Worm (Caenorhabditis elegans) whole organism, L3 larva: Measurements from ENCODE around the gene unc-47.

Source experiments
- R02D3.7 ChIP-seq: fragments of 150-350 bp; optimal IDR thresholded peaks from 2 replicates; lab custom pipeline; 2014; ENCODE audit warnings: missing biosample characterization, missing genetic modification characterization
- aly-2 ChIP-seq: fragments of 150-350 bp; optimal IDR thresholded peaks from 2 replicates; lab custom pipeline; 2014; ENCODE audit warnings: missing biosample characterization, missing genetic modification characterization
- ama-1 ChIP-seq: fragments of 150-350 bp; optimal IDR thresholded peaks from 2 replicates; lab custom pipeline; 2018
- ceh-16 ChIP-seq: sonication (generic microtip); optimal IDR thresholded peaks from 2 replicates; lab custom pipeline; 2017; ENCODE audit warnings: missing biosample characterization, missing genetic modification characterization
- ceh-82 ChIP-seq: fragments of 150-350 bp; optimal IDR thresholded peaks from 2 replicates; lab custom pipeline; 2014; ENCODE audit warnings: missing biosample characterization, missing genetic modification characterization
- ceh-9 ChIP-seq: sonication (generic microtip); optimal IDR thresholded peaks from 2 replicates; lab custom pipeline; 2018; ENCODE audit warnings: missing biosample characterization, missing genetic modification characterization
- daf-12 ChIP-seq: fragments of 150-350 bp; optimal IDR thresholded peaks from 2 replicates; lab custom pipeline; 2014; ENCODE audit warnings: missing biosample characterization, missing genetic modification reagents, missing genetic modification characterization
- egl-27 ChIP-seq: sonication (generic microtip); optimal IDR thresholded peaks from 4 replicates; lab custom pipeline; 2017; ENCODE audit warnings: missing biosample characterization, missing genetic modification reagents, missing genetic modification characterization
- egl-5 ChIP-seq: fragments of 150-350 bp; optimal IDR thresholded peaks from 2 replicates; lab custom pipeline; 2017; ENCODE audit warnings: missing biosample characterization, missing genetic modification reagents, missing genetic modification characterization, inconsistent platforms
- fkh-10 ChIP-seq: sonication (generic microtip); optimal IDR thresholded peaks from 2 replicates; lab custom pipeline; 2017; ENCODE audit warnings: missing biosample characterization, missing genetic modification reagents, missing genetic modification characterization
- fkh-2 ChIP-seq: fragments of 150-350 bp; optimal IDR thresholded peaks from 2 replicates; lab custom pipeline; 2014; ENCODE audit warnings: missing biosample characterization, missing genetic modification reagents, missing genetic modification characterization
- fos-1 ChIP-seq: fragments of 150-350 bp; optimal IDR thresholded peaks from 2 replicates; lab custom pipeline; 2014; ENCODE audit warnings: missing biosample characterization, missing genetic modification characterization
- hmg-11 ChIP-seq: sonication (generic microtip); optimal IDR thresholded peaks from 2 replicates; lab custom pipeline; 2016; ENCODE audit warnings: missing genetic modification characterization, missing compliant biosample characterization
- jun-1 ChIP-seq: fragments of 150-350 bp; optimal IDR thresholded peaks from 2 replicates; lab custom pipeline; 2014; ENCODE audit warnings: missing biosample characterization, missing genetic modification reagents, missing genetic modification characterization
- lin-15B ChIP-seq: fragments of 150-350 bp; optimal IDR thresholded peaks from 2 replicates; lab custom pipeline; 2014; ENCODE audit warnings: missing biosample characterization, missing genetic modification characterization
- lin-39 ChIP-seq: fragments of 150-350 bp; optimal IDR thresholded peaks from 2 replicates; lab custom pipeline; 2018; ENCODE audit warnings: missing biosample characterization, missing genetic modification reagents, missing genetic modification characterization
- mdl-1 ChIP-seq: fragments of 150-350 bp; optimal IDR thresholded peaks from 2 replicates; lab custom pipeline; 2014; ENCODE audit warnings: missing biosample characterization, missing genetic modification characterization
- mml-1 ChIP-seq: fragments of 150-350 bp; sonication (generic microtip); optimal IDR thresholded peaks from 3 replicates; lab custom pipeline; 2014; ENCODE audit warnings: missing biosample characterization, missing genetic modification characterization
- nfya-1 ChIP-seq: sonication (generic microtip); optimal IDR thresholded peaks from 2 replicates; lab custom pipeline; 2017; ENCODE audit warnings: missing genetic modification characterization, mild to moderate bottlenecking, missing compliant biosample characterization, antibody characterized with exemption, moderate library complexity; ENCODE audit not compliant: insufficient read depth
- nhr-11 ChIP-seq: fragments of 150-350 bp; optimal IDR thresholded peaks from 2 replicates; lab custom pipeline; 2014; ENCODE audit warnings: missing biosample characterization, missing genetic modification characterization
- nhr-12 ChIP-seq: fragments of 150-350 bp; optimal IDR thresholded peaks from 2 replicates; lab custom pipeline; 2014; ENCODE audit warnings: missing biosample characterization, missing genetic modification characterization
- nhr-237 ChIP-seq: fragments of 150-350 bp; optimal IDR thresholded peaks from 2 replicates; lab custom pipeline; 2014; ENCODE audit warnings: missing biosample characterization, missing genetic modification characterization
- nhr-25 ChIP-seq: sonication (generic microtip); optimal IDR thresholded peaks from 2 replicates; lab custom pipeline; 2017; ENCODE audit warnings: missing biosample characterization, missing genetic modification characterization
- nhr-28 ChIP-seq: fragments of 150-350 bp; optimal IDR thresholded peaks from 2 replicates; lab custom pipeline; 2014; ENCODE audit warnings: missing biosample characterization, missing genetic modification characterization
- nhr-43 ChIP-seq: sonication (generic microtip); optimal IDR thresholded peaks from 2 replicates; lab custom pipeline; 2016; ENCODE audit warnings: mild to moderate bottlenecking, missing genetic modification characterization, missing compliant biosample characterization; ENCODE audit not compliant: poor library complexity, severe bottlenecking
- nhr-67 ChIP-seq: fragments of 150-350 bp; optimal IDR thresholded peaks from 2 replicates; lab custom pipeline; 2014; ENCODE audit warnings: missing biosample characterization, missing genetic modification characterization
- nhr-76 ChIP-seq: fragments of 150-350 bp; sonication (generic microtip); optimal IDR thresholded peaks from 5 replicates; lab custom pipeline; 2014; ENCODE audit warnings: missing biosample characterization, missing genetic modification characterization
- pha-4 ChIP-seq: fragments of 150-350 bp; optimal IDR thresholded peaks from 2 replicates; lab custom pipeline; 2014; ENCODE audit warnings: missing biosample characterization, missing genetic modification reagents, missing genetic modification characterization
- pqm-1 ChIP-seq: fragments of 150-350 bp; optimal IDR thresholded peaks from 2 replicates; lab custom pipeline; 2017; ENCODE audit warnings: missing biosample characterization, missing genetic modification characterization, inconsistent platforms
- skn-1 ChIP-seq: fragments of 150-350 bp; optimal IDR thresholded peaks from 2 replicates; lab custom pipeline; 2014; ENCODE audit warnings: missing biosample characterization, missing genetic modification characterization
- tbx-2 ChIP-seq: sonication (generic microtip); optimal IDR thresholded peaks from 2 replicates; lab custom pipeline; 2016; ENCODE audit warnings: mild to moderate bottlenecking, missing genetic modification characterization, missing compliant biosample characterization
- unc-39 ChIP-seq: sonication (generic microtip); optimal IDR thresholded peaks from 4 replicates; lab custom pipeline; 2017; ENCODE audit warnings: missing biosample characterization, missing genetic modification characterization
- unc-62 ChIP-seq: fragments of 150-350 bp; sonication (generic microtip); optimal IDR thresholded peaks from 4 replicates; lab custom pipeline; 2014; ENCODE audit warnings: missing biosample characterization, missing genetic modification reagents, missing genetic modification characterization
- zag-1 ChIP-seq: fragments of 150-350 bp; optimal IDR thresholded peaks from 2 replicates; lab custom pipeline; 2014; ENCODE audit warnings: missing biosample characterization, missing genetic modification characterization
- ztf-11 ChIP-seq: fragments of 150-350 bp; optimal IDR thresholded peaks from 2 replicates; lab custom pipeline; 2014; ENCODE audit warnings: missing biosample characterization, missing genetic modification characterization
- ztf-4 ChIP-seq: fragments of 150-350 bp; optimal IDR thresholded peaks from 2 replicates; lab custom pipeline; 2014; ENCODE audit warnings: missing biosample characterization, missing genetic modification characterization

Gene unc-47

ce11 chrIII:10154993-10155392, 31.1 kb downstream of the unc-47 start:
- TF ChIP-seq zag-1 (tag; lab: Kevin White, UChicago) = no peak
- TF ChIP-seq nhr-11 = no peak
- TF ChIP-seq pha-4 = peak; percentile 93
- peak; percentile 28 for TF ChIP-seq nfya-1 (tag; lab: Kevin White, UChicago)

- TF ChIP-seq ama-1 (lab: Kevin White, UChicago) = no peak
- TF ChIP-seq ceh-16 (tag; lab: Kevin White, UChicago) = no peak
- no peak for TF ChIP-seq nhr-12
- TF ChIP-seq skn-1 (tag; lab: Kevin White, UChicago) = no peak
- TF ChIP-seq unc-62 (GFP tag; lab: Kevin White, UChicago) = no peak
- no peak for TF ChIP-seq daf-12 (tag; lab: Kevin White, UChicago)
- no peak for TF ChIP-seq ztf-11 (tag; lab: Kevin White, UChicago)
- no peak for TF ChIP-seq fos-1
- TF ChIP-seq nhr-43 (tag; lab: Kevin White, UChicago) = no peak
- TF ChIP-seq jun-1 (tag; lab: Kevin White, UChicago) = no peak
- no peak for TF ChIP-seq ceh-9
- TF ChIP-seq nfya-1 (tag; lab: Kevin White, UChicago) = peak; percentile 62
- TF ChIP-seq fkh-2 (tag; lab: Kevin White, UChicago) = no peak
- no peak for TF ChIP-seq mdl-1
- no peak for TF ChIP-seq pqm-1 (tag; lab: Kevin White, UChicago)
- TF ChIP-seq hmg-11 (tag; lab: Kevin White, UChicago) = peak; percentile 18
- no peak for TF ChIP-seq nhr-28 (tag; lab: Kevin White, UChicago)
- peak; percentile 16 for TF ChIP-seq fkh-10 (GFP tag; lab: Kevin White, UChicago)
- no peak for TF ChIP-seq nhr-237 (tag; lab: Kevin White, UChicago)
- peak; percentile 42 for TF ChIP-seq ceh-82 (tag; lab: Kevin White, UChicago)
- TF ChIP-seq nhr-76 (tag; lab: Kevin White, UChicago) = no peak
- no peak for TF ChIP-seq zag-1 (tag; lab: Kevin White, UChicago)
- no peak for TF ChIP-seq tbx-2 (tag; lab: Kevin White, UChicago)
- no peak for TF ChIP-seq egl-27
- TF ChIP-seq unc-39 = no peak
- peak; percentile 69 for TF ChIP-seq lin-39 (tag; lab: Kevin White, UChicago)
- TF ChIP-seq, all 47 proteins: peak for 5
These were observed 33.1 kb downstream of the unc-47 start for ce11 chrIII:10153003-10153402.

ce11 chrIII:10152495-10152894, 33.6 kb downstream of the unc-47 start, which contains the start of gene nac-3:
nac-3 (plus strand) TSS chrIII:10152795.
- TF ChIP-seq hmg-11 (tag; lab: Kevin White, UChicago) (no peak), ceh-9 (no peak), mml-1 (tag; lab: Kevin White, UChicago) (no peak), skn-1 (tag; lab: Kevin White, UChicago) (no peak), unc-62 (GFP tag; lab: Kevin White, UChicago) (no peak), nhr-28 (tag; lab: Kevin White, UChicago) (no peak), lin-39 (tag; lab: Kevin White, UChicago) (no peak), nhr-76 (tag; lab: Kevin White, UChicago) (no peak), ztf-11 (tag; lab: Kevin White, UChicago) (no peak), egl-27 (no peak), nhr-67 (tag; lab: Kevin White, UChicago) (no peak), egl-5 (tag; lab: Kevin White, UChicago) (no peak), ztf-4 (tag; lab: Kevin White, UChicago) (no peak)

ce11 chrIII:10151719-10152118, 34.3 kb downstream of the unc-47 start:
- TF ChIP-seq nhr-25 (tag; lab: Kevin White, UChicago) (no peak), nfya-1 (tag; lab: Kevin White, UChicago) (peak; percentile 55), R02D3.7 (tag; lab: Kevin White, UChicago) (no peak), nhr-43 (tag; lab: Kevin White, UChicago) (no peak), hmg-11 (tag; lab: Kevin White, UChicago) (peak; percentile 31), aly-2 (tag; lab: Kevin White, UChicago) (no peak), lin-39 (tag; lab: Kevin White, UChicago) (peak; percentile 74), lin-15B (no peak), ama-1 (lab: Kevin White, UChicago) (peak; percentile 28)
- TF ChIP-seq, all 47 proteins: peak for 4
